Fruit fly (Drosophila melanogaster) whole organism, embryonic: ENCODE data around the gene CG4957.

Experiments
- Ada2b ChIP-seq: fragments of 200-800 bp; sonication (Bioruptor generic); IDR thresholded peaks from 2 replicates; pipeline ENCODE4 v1.3.6; 2022; ENCODE audit warnings: missing biosample characterization, missing genetic modification characterization
- Atf3 ChIP-seq: fragments of 200-800 bp; sonication (Bioruptor generic); optimal IDR thresholded peaks from 3 replicates; lab custom pipeline; 2016; ENCODE audit warnings: missing biosample characterization, missing genetic modification characterization
- Bgb ChIP-seq: fragments of 200-800 bp; sonication (Bioruptor generic); IDR thresholded peaks from 2 replicates; pipeline ENCODE4 v1.3.6; 2022; ENCODE audit warnings: missing biosample characterization, missing genetic modification characterization; ENCODE audit not compliant: partially characterized antibody
- BtbVII ChIP-seq: fragments of 200-800 bp; sonication (Bioruptor generic); optimal IDR thresholded peaks from 3 replicates; lab custom pipeline; 2017; ENCODE audit warnings: missing biosample characterization, mild to moderate bottlenecking, missing genetic modification characterization
- C15 ChIP-seq: fragments of 200-800 bp; sonication (Bioruptor generic); IDR thresholded peaks from 3 replicates; pipeline ENCODE4 v1.3.6; 2022; ENCODE audit warnings: missing biosample characterization, missing genetic modification characterization
- CG12104 ChIP-seq: fragments of 200-800 bp; sonication (Bioruptor generic); optimal IDR thresholded peaks from 3 replicates; lab custom pipeline; 2016; ENCODE audit warnings: missing biosample characterization, missing genetic modification characterization
- CG12299 ChIP-seq: fragments of 200-800 bp; sonication (Bioruptor generic); optimal IDR thresholded peaks from 2 replicates; lab custom pipeline; 2018; ENCODE audit warnings: missing biosample characterization, mild to moderate bottlenecking, missing genetic modification characterization
- CG14014 ChIP-seq: fragments of 200-800 bp; sonication (Bioruptor generic); IDR thresholded peaks from 2 replicates; pipeline ENCODE4 v1.3.6; 2022; ENCODE audit warnings: missing biosample characterization, missing genetic modification characterization
- CG14710 ChIP-seq: fragments of 200-800 bp; sonication (Bioruptor generic); optimal IDR thresholded peaks from 3 replicates; lab custom pipeline; 2019; ENCODE audit warnings: missing biosample characterization, mild to moderate bottlenecking, missing genetic modification characterization, moderate library complexity
- CG14965 ChIP-seq: fragments of 200-800 bp; sonication (Bioruptor generic); optimal IDR thresholded peaks from 2 replicates; lab custom pipeline; 2016; ENCODE audit warnings: missing biosample characterization, missing genetic modification characterization, borderline replicate concordance
- CG15479 ChIP-seq: fragments of 200-800 bp; sonication (Bioruptor generic); optimal IDR thresholded peaks from 3 replicates; lab custom pipeline; 2019; ENCODE audit warnings: missing biosample characterization, mild to moderate bottlenecking, missing genetic modification characterization, moderate library complexity
- CG16863 ChIP-seq: fragments of 200-800 bp; sonication (Bioruptor generic); optimal IDR thresholded peaks from 3 replicates; lab custom pipeline; 2016; ENCODE audit warnings: missing biosample characterization, missing genetic modification characterization
- CG17612 ChIP-seq: fragments of 200-800 bp; sonication (Bioruptor generic); IDR thresholded peaks from 2 replicates; pipeline ENCODE4 v1.3.6; 2022; ENCODE audit warnings: missing biosample characterization, missing genetic modification characterization
- CG18011 ChIP-seq: fragments of 200-800 bp; sonication (Bioruptor generic); optimal IDR thresholded peaks from 2 replicates; lab custom pipeline; 2017; ENCODE audit warnings: missing biosample characterization, missing genetic modification characterization, mild to moderate bottlenecking, moderate library complexity, missing genotype
- CG1832 ChIP-seq: fragments of 200-800 bp; sonication (Bioruptor generic); optimal IDR thresholded peaks from 2 replicates; lab custom pipeline; 2017; ENCODE audit warnings: missing biosample characterization, mild to moderate bottlenecking, missing genetic modification characterization, inconsistent platforms
- CG30020 ChIP-seq: fragments of 200-800 bp; optimal IDR thresholded peaks from 2 replicates; lab custom pipeline; 2019; ENCODE audit warnings: missing biosample characterization, mild to moderate bottlenecking, missing genetic modification characterization, moderate library complexity
- CG31388 ChIP-seq: fragments of 200-800 bp; sonication (Bioruptor generic); optimal IDR thresholded peaks from 2 replicates; lab custom pipeline; 2016; ENCODE audit warnings: missing biosample characterization, missing genetic modification characterization
- CG33213 ChIP-seq: fragments of 200-800 bp; sonication (Bioruptor generic); optimal IDR thresholded peaks from 3 replicates; lab custom pipeline; 2016; ENCODE audit warnings: missing biosample characterization, missing genetic modification characterization
- CG5953 ChIP-seq: fragments of 200-800 bp; sonication (Bioruptor generic); IDR thresholded peaks from 2 replicates; pipeline ENCODE4 v1.3.6; 2022; ENCODE audit warnings: missing biosample characterization, missing genetic modification characterization
- CG6683 ChIP-seq: fragments of 200-800 bp; sonication (Bioruptor generic); optimal IDR thresholded peaks from 2 replicates; lab custom pipeline; 2017; ENCODE audit warnings: missing biosample characterization, mild to moderate bottlenecking, missing genetic modification characterization, missing genetic modification reagents
- CG8478 ChIP-seq: fragments of >200 bp; optimal IDR thresholded peaks from 2 replicates; lab custom pipeline; 2018
- CG9215 ChIP-seq: fragments of 200-800 bp; sonication (Bioruptor generic); IDR thresholded peaks from 2 replicates; pipeline ENCODE4 v1.3.6; 2022; ENCODE audit warnings: missing biosample characterization, missing genetic modification characterization
- CG9609 ChIP-seq: fragments of 200-800 bp; sonication (Bioruptor generic); optimal IDR thresholded peaks from 3 replicates; lab custom pipeline; 2016; ENCODE audit warnings: missing biosample characterization, missing genetic modification characterization
- CG9797 ChIP-seq: fragments of 200-800 bp; sonication (Bioruptor generic); optimal IDR thresholded peaks from 3 replicates; lab custom pipeline; 2018; ENCODE audit warnings: missing biosample characterization, mild to moderate bottlenecking, missing genetic modification characterization
- CG9817 ChIP-seq: fragments of 200-800 bp; sonication (Bioruptor generic); optimal IDR thresholded peaks from 2 replicates; lab custom pipeline; 2018; ENCODE audit warnings: missing biosample characterization, mild to moderate bottlenecking, missing genetic modification characterization, moderate library complexity
- Dfd ChIP-seq, 2 experiments: fragments of >200 bp; optimal IDR thresholded peaks; 2 replicates each; lab custom pipeline; 2017; ENCODE audit warnings: missing biosample characterization in 2 of 2, missing genetic modification characterization in 2 of 2
- Elba2 ChIP-seq: fragments of 200-800 bp; sonication (Bioruptor generic); optimal IDR thresholded peaks from 3 replicates; lab custom pipeline; 2016; ENCODE audit warnings: missing biosample characterization, missing genetic modification characterization
- HLH4C ChIP-seq: fragments of 200-800 bp; sonication (Bioruptor generic); IDR thresholded peaks from 3 replicates; pipeline ENCODE4 v1.3.6; 2022; ENCODE audit warnings: missing biosample characterization, missing genetic modification characterization; ENCODE audit not compliant: partially characterized antibody
- Myb ChIP-seq: fragments of 200-800 bp; sonication (Bioruptor generic); optimal IDR thresholded peaks from 2 replicates; lab custom pipeline; 2016; ENCODE audit warnings: missing biosample characterization, missing genetic modification characterization
- Oaz ChIP-seq: fragments of 200-800 bp; sonication (Bioruptor generic); IDR thresholded peaks from 2 replicates; pipeline ENCODE4 v1.3.6; 2022; ENCODE audit warnings: missing biosample characterization, missing genetic modification characterization
- Oli ChIP-seq: fragments of 200-800 bp; sonication (Bioruptor generic); optimal IDR thresholded peaks from 2 replicates; lab custom pipeline; 2018; ENCODE audit warnings: missing biosample characterization, mild to moderate bottlenecking, missing genetic modification characterization, moderate library complexity
- Opbp ChIP-seq: fragments of 200-800 bp; sonication (Bioruptor generic); IDR thresholded peaks from 3 replicates; pipeline ENCODE4 v1.3.6; 2022; ENCODE audit warnings: missing biosample characterization, missing genetic modification characterization; ENCODE audit not compliant: partially characterized antibody
- Poxn ChIP-seq: fragments of 200-800 bp; sonication (Bioruptor generic); IDR thresholded peaks from 2 replicates; pipeline ENCODE4 v1.3.6; 2022; ENCODE audit warnings: missing biosample characterization, missing genetic modification characterization
- Vsx1 ChIP-seq: fragments of 200-800 bp; sonication (Bioruptor generic); optimal IDR thresholded peaks from 2 replicates; lab custom pipeline; 2017; ENCODE audit warnings: missing biosample characterization, mild to moderate bottlenecking, missing genetic modification characterization, missing genetic modification reagents
- Xbp1 ChIP-seq: fragments of 200-800 bp; sonication (Bioruptor generic); optimal IDR thresholded peaks from 3 replicates; lab custom pipeline; 2016; ENCODE audit warnings: missing biosample characterization, mild to moderate bottlenecking, missing genetic modification characterization
- YL-1 ChIP-seq: fragments of 200-800 bp; sonication (Bioruptor generic); optimal IDR thresholded peaks from 3 replicates; lab custom pipeline; 2017; ENCODE audit warnings: missing biosample characterization, mild to moderate bottlenecking, missing genetic modification characterization
- ash1 ChIP-seq: fragments of 200-800 bp; sonication (Bioruptor generic); optimal IDR thresholded peaks from 2 replicates; lab custom pipeline; 2018; ENCODE audit warnings: missing biosample characterization, mild to moderate bottlenecking, missing genetic modification characterization
- bbx ChIP-seq: fragments of 200-800 bp; sonication (Bioruptor generic); IDR thresholded peaks from 2 replicates; pipeline ENCODE4 v1.3.6; 2022; ENCODE audit warnings: missing biosample characterization, missing genetic modification characterization; ENCODE audit not compliant: partially characterized antibody
- bsh ChIP-seq, 2 experiments: fragments of 200-800 bp; sonication (Bioruptor generic); optimal IDR thresholded peaks; 2 replicates each; lab custom pipeline; 2017 to 2018; ENCODE audit warnings: mild to moderate bottlenecking in 2 of 2, missing biosample characterization in 2 of 2, missing genetic modification characterization in 2 of 2, moderate library complexity in 1 of 2
- caup ChIP-seq: fragments of 200-800 bp; sonication (Bioruptor generic); optimal IDR thresholded peaks from 3 replicates; lab custom pipeline; 2017; ENCODE audit warnings: missing biosample characterization, mild to moderate bottlenecking, missing genetic modification characterization, moderate library complexity; ENCODE audit not compliant: severe bottlenecking
- eve ChIP-seq, 2 experiments: fragments of >200 bp; optimal IDR thresholded peaks; 2 replicates each; lab custom pipeline; 2017; ENCODE audit warnings: missing biosample characterization in 2 of 2, missing genetic modification characterization in 2 of 2
- gcm ChIP-seq: fragments of 200-800 bp; sonication (Bioruptor generic); optimal IDR thresholded peaks from 2 replicates; lab custom pipeline; 2019; ENCODE audit warnings: missing biosample characterization, mild to moderate bottlenecking, missing genetic modification characterization, moderate library complexity
- gsb ChIP-seq: fragments of 200-800 bp; sonication (Bioruptor generic); IDR thresholded peaks from 2 replicates; pipeline ENCODE4 v1.3.6; 2022; ENCODE audit warnings: missing biosample characterization, missing genetic modification characterization
- gt ChIP-seq: fragments of 200-800 bp; sonication (Bioruptor generic); IDR thresholded peaks from 2 replicates; pipeline ENCODE4 v1.3.6; 2022; ENCODE audit warnings: missing biosample characterization, missing genetic modification characterization
- kay ChIP-seq: fragments of 200-800 bp; sonication (Bioruptor generic); optimal IDR thresholded peaks from 2 replicates; lab custom pipeline; 2016; ENCODE audit warnings: missing biosample characterization, missing genetic modification characterization
- kni ChIP-seq: fragments of 200-800 bp; sonication (Bioruptor generic); optimal IDR thresholded peaks from 3 replicates; lab custom pipeline; 2017; ENCODE audit warnings: mild to moderate bottlenecking, missing biosample characterization, missing genetic modification reagents, missing genetic modification characterization
- mld ChIP-seq: fragments of 200-800 bp; sonication (Bioruptor generic); IDR thresholded peaks from 3 replicates; pipeline ENCODE4 v1.3.6; 2022; ENCODE audit warnings: missing biosample characterization, missing genetic modification characterization; ENCODE audit not compliant: partially characterized antibody
- onecut ChIP-seq: fragments of 200-800 bp; sonication (Bioruptor generic); IDR thresholded peaks from 2 replicates; pipeline ENCODE4 v1.3.6; 2022; ENCODE audit warnings: missing biosample characterization, missing genetic modification characterization
- org-1 ChIP-seq: fragments of 200-800 bp; sonication (Bioruptor generic); optimal IDR thresholded peaks from 2 replicates; lab custom pipeline; 2017; ENCODE audit warnings: missing biosample characterization, missing genetic modification characterization
- seq ChIP-seq: fragments of 200-800 bp; sonication (Bioruptor generic); IDR thresholded peaks from 2 replicates; pipeline ENCODE4 v1.3.6; 2022; ENCODE audit warnings: missing biosample characterization, missing genetic modification characterization
- vfl ChIP-seq: fragments of 200-800 bp; sonication (Bioruptor generic); optimal IDR thresholded peaks from 2 replicates; lab custom pipeline; 2016; ENCODE audit warnings: missing biosample characterization, missing genetic modification characterization
- vvl ChIP-seq: fragments of 200-800 bp; sonication (Bioruptor generic); IDR thresholded peaks from 2 replicates; pipeline ENCODE4 v1.3.6; 2022; ENCODE audit warnings: missing biosample characterization, missing genetic modification characterization

CG4957 gene

dm6 chr2L:10298306-10298705, 29.6 kb downstream of the CG4957 start (continued):
- TF ChIP-seq CG5953 (GFP tag; lab: Robert Waterston, UW) (no peak), Elba2 (no peak), bbx (GFP tag; lab: Robert Waterston, UW) (peak; percentile 54), seq (GFP tag; lab: Robert Waterston, UW) (no peak), CG30020 (tag; lab: Kevin White, UChicago) (peak; percentile 65), CG9609 (GFP tag; lab: Kevin White, UChicago) (no peak), Oaz (GFP tag; lab: Robert Waterston, UW) (no peak), Bgb (GFP tag; lab: Robert Waterston, UW) (peak; percentile 73), ash1 (no peak), CG12299 (tag; lab: Kevin White, UChicago) (no peak), Dfd (GFP tag; optimal IDR thresholded peaks at IDR 0.05; lab: Kevin White, UChicago) (peak in 1 of 2 experiments; percentile 78), vvl (GFP tag; lab: Robert Waterston, UW) (no peak), Ada2b (GFP tag; lab: Robert Waterston, UW) (no peak), YL-1 (GFP tag; lab: Kevin White, UChicago) (peak; percentile 57), CG17612 (GFP tag; lab: Robert Waterston, UW) (no peak), eve (GFP tag; optimal IDR thresholded peaks at IDR 0.05; lab: Kevin White, UChicago) (no peak), Oli (tag; lab: Kevin White, UChicago) (no peak), CG8478 (lab: Kevin White, UChicago) (no peak), gt (GFP tag; lab: Robert Waterston, UW) (no peak), CG14965 (GFP tag; lab: Kevin White, UChicago) (no peak), Atf3 (no peak), Poxn (GFP tag; lab: Robert Waterston, UW) (no peak), kni (GFP tag; lab: Kevin White, UChicago) (no peak), CG9797 (no peak), Xbp1 (peak; percentile 1), caup (GFP tag; lab: Kevin White, UChicago) (peak; percentile 10), CG18011 (GFP tag; lab: Kevin White, UChicago) (peak; percentile 97), mld (GFP tag; lab: Robert Waterston, UW) (no peak), gcm (GFP tag; lab: Kevin White, UChicago) (no peak), Opbp (GFP tag; lab: Robert Waterston, UW) (peak; percentile 90; the same call in 2 of the 3 replicates), onecut (GFP tag; lab: Robert Waterston, UW) (no peak), CG14710 (tag; lab: Kevin White, UChicago) (peak; percentile 22), CG31388 (GFP tag; lab: Kevin White, UChicago) (no peak), CG9817 (tag; lab: Kevin White, UChicago) (no peak), org-1 (no peak), kay (no peak), Myb (GFP tag; lab: Kevin White, UChicago) (peak; percentile 62), CG9215 (GFP tag; lab: Robert Waterston, UW) (no peak), C15 (GFP tag; lab: Robert Waterston, UW) (no peak), CG12104 (GFP tag; lab: Kevin White, UChicago) (no peak), CG6683 (no peak), HLH4C (peak; percentile 79), BtbVII (GFP tag; lab: Kevin White, UChicago) (no peak), CG16863 (no peak), CG1832 (GFP tag; lab: Kevin White, UChicago) (no peak), gsb (GFP tag; lab: Robert Waterston, UW) (no peak), CG14014 (GFP tag; lab: Robert Waterston, UW) (no peak), bsh (GFP tag; optimal IDR thresholded peaks at IDR 0.05; lab: Kevin White, UChicago) (no peak), vfl (GFP tag; lab: Kevin White, UChicago) (no peak), CG15479 (GFP tag; lab: Kevin White, UChicago) (no peak), CG33213 (GFP tag; lab: Kevin White, UChicago) (peak; percentile 5), Vsx1 (GFP tag; lab: Kevin White, UChicago) (no peak)
